2 fruit fly cellular contexts compared by ENCODE assay signal in genomic region chr3R:16573483-16574145, dm6.
TF ChIP-seq lines count a peak whose summit lies in the region.

Gene CG14903 (minus strand): TSS chr3R:16573752.

TF ChIP-seq in whole organism, embryonic, 481 proteins besides CTCF, POLR2A, EP300 and RAD21 (continued from another document and continues in another):
- TF ChIP-seq Atf6 (GFP tag; IDR thresholded peaks at IDR 0.05; lab: Robert Waterston, UW) (no peak), danr (GFP tag; IDR thresholded peaks at IDR 0.05; lab: Robert Waterston, UW) (no peak), CG7271 (tag; optimal IDR thresholded peaks at IDR 0.05; lab: Kevin White, UChicago) (no peak), zen (tag; optimal IDR thresholded peaks at IDR 0.05; lab: Kevin White, UChicago) (peak; percentile 82), Doc2 (GFP tag; IDR thresholded peaks at IDR 0.05; lab: Robert Waterston, UW) (no peak), CG11504 (tag; optimal IDR thresholded peaks at IDR 0.05; lab: Kevin White, UChicago) (peak; percentile 59), phol (tag; optimal IDR thresholded peaks at IDR 0.05; lab: Kevin White, UChicago) (peak; percentile 71), CG13894 (tag; optimal IDR thresholded peaks at IDR 0.05; lab: Kevin White, UChicago) (no peak), Sry-δ (GFP tag; optimal IDR thresholded peaks at IDR 0.05; lab: Kevin White, UChicago) (peak; percentile 85), Vsx1 (GFP tag; optimal IDR thresholded peaks at IDR 0.05; lab: Kevin White, UChicago) (no peak), Sin3A (optimal IDR thresholded peaks at IDR 0.05; lab: Kevin White, UChicago) (no peak), eve (GFP tag; optimal IDR thresholded peaks at IDR 0.05; lab: Kevin White, UChicago) (no peak), kah (GFP tag; optimal IDR thresholded peaks at IDR 0.05; lab: Kevin White, UChicago) (no peak), crc (GFP tag; optimal IDR thresholded peaks at IDR 0.05; lab: Kevin White, UChicago) (no peak), Bteb2 (GFP tag; optimal IDR thresholded peaks at IDR 0.05; lab: Kevin White, UChicago) (no peak), CG32767 (GFP tag; IDR thresholded peaks at IDR 0.05; lab: Robert Waterston, UW) (no peak), CG9797 (GFP tag; optimal IDR thresholded peaks at IDR 0.05; lab: Kevin White, UChicago) (peak; percentile 15), CG14860 (GFP tag; IDR thresholded peaks at IDR 0.05; lab: Robert Waterston, UW; ENCODE audit: partially characterized antibody) (peak; percentile 53; the same call in 2 of the 3 replicates), HLH3B (GFP tag; IDR thresholded peaks at IDR 0.05; lab: Robert Waterston, UW) (peak; percentile 49; the same call in 1 of the 2 replicates), Six4 (GFP tag; optimal IDR thresholded peaks at IDR 0.05; lab: Kevin White, UChicago) (no peak), CG8478 (optimal IDR thresholded peaks at IDR 0.05; lab: Kevin White, UChicago) (peak; percentile 23), CG34224 (GFP tag; IDR thresholded peaks at IDR 0.05; lab: Robert Waterston, UW; ENCODE audit: partially characterized antibody) (0 out of 3 replicates have a peak, but pooled peaks have one; percentile 33), Dfd (GFP tag; optimal IDR thresholded peaks at IDR 0.05; lab: Kevin White, UChicago) (no peak), wek (GFP tag; optimal IDR thresholded peaks at IDR 0.05; lab: Kevin White, UChicago) (peak; percentile 64), CG12219 (GFP tag; optimal IDR thresholded peaks at IDR 0.05; lab: Kevin White, UChicago) (no peak), nom (GFP tag; optimal IDR thresholded peaks at IDR 0.05; lab: Kevin White, UChicago) (no peak), CG18619 (GFP tag; optimal IDR thresholded peaks at IDR 0.05; lab: Kevin White, UChicago) (peak; percentile 3), Dll (GFP tag; IDR thresholded peaks at IDR 0.05; lab: Robert Waterston, UW; ENCODE audit: partially characterized antibody) (peak; percentile 81), onecut (GFP tag; IDR thresholded peaks at IDR 0.05; lab: Robert Waterston, UW) (no peak), wor (GFP tag; IDR thresholded peaks at IDR 0.05; lab: Robert Waterston, UW) (no peak), bigmax (GFP tag; optimal IDR thresholded peaks at IDR 0.05; lab: Kevin White, UChicago) (no peak), ttk (GFP tag; IDR thresholded peaks at IDR 0.05; lab: Robert Waterston, UW) (no peak; the same call in 1 of the 2 replicates), CHES-1-like (GFP tag; optimal IDR thresholded peaks at IDR 0.05; lab: Kevin White, UChicago) (peak; percentile 40), pfk (GFP tag; optimal IDR thresholded peaks at IDR 0.05; lab: Kevin White, UChicago) (no peak), HLH54F (GFP tag; optimal IDR thresholded peaks at IDR 0.05; lab: Kevin White, UChicago) (peak; percentile 20), CG31224 (GFP tag; IDR thresholded peaks at IDR 0.05; lab: Robert Waterston, UW) (no peak), CG9932 (GFP tag; IDR thresholded peaks at IDR 0.05; lab: Robert Waterston, UW) (peak; percentile 67), chm (GFP tag; IDR thresholded peaks at IDR 0.05; lab: Robert Waterston, UW) (peak; percentile 15; the same call in 1 of the 2 replicates), az2 (GFP tag; optimal IDR thresholded peaks at IDR 0.05; lab: Kevin White, UChicago) (peak; percentile 0), Hmx (GFP tag; optimal IDR thresholded peaks at IDR 0.05; lab: Kevin White, UChicago) (no peak), Ptx1 (GFP tag; IDR thresholded peaks at IDR 0.05; lab: Robert Waterston, UW) (peak; percentile 20; the same call in 1 of the 2 replicates), Hmr (GFP tag; optimal IDR thresholded peaks at IDR 0.05; lab: Kevin White, UChicago) (peak; percentile 31), BEAF-32 (GFP tag; optimal IDR thresholded peaks at IDR 0.05; lab: Kevin White, UChicago) (peak; percentile 85), Bgb (GFP tag; IDR thresholded peaks at IDR 0.05; lab: Robert Waterston, UW; ENCODE audit: partially characterized antibody) (peak; percentile 78), Jarid2 (GFP tag; optimal IDR thresholded peaks at IDR 0.05; lab: Kevin White, UChicago) (peak; percentile 47), CG1647 (GFP tag; optimal IDR thresholded peaks at IDR 0.05; lab: Kevin White, UChicago) (no peak), HLHmδ (GFP tag; optimal IDR thresholded peaks at IDR 0.05; lab: Kevin White, UChicago) (no peak), Lhr (GFP tag; optimal IDR thresholded peaks at IDR 0.05; lab: Kevin White, UChicago) (peak; percentile 72), CG33213 (GFP tag; optimal IDR thresholded peaks at IDR 0.05; lab: Kevin White, UChicago) (peak; percentile 30), MTF-1 (GFP tag; optimal IDR thresholded peaks at IDR 0.05; lab: Kevin White, UChicago; ENCODE audit: borderline replicate concordance) (no peak), stwl (tag; optimal IDR thresholded peaks at IDR 0.05; lab: Kevin White, UChicago) (peak; percentile 89), CG2116 (GFP tag; optimal IDR thresholded peaks at IDR 0.05; lab: Kevin White, UChicago) (peak; percentile 48), Adf1 (GFP tag; IDR thresholded peaks at IDR 0.05; lab: Robert Waterston, UW) (no peak), gce (GFP tag; IDR thresholded peaks at IDR 0.05; lab: Robert Waterston, UW) (no peak), CG34422 (GFP tag; IDR thresholded peaks at IDR 0.05; lab: Robert Waterston, UW) (no peak), luna (GFP tag; optimal IDR thresholded peaks at IDR 0.05; lab: Kevin White, UChicago) (no peak), CG2712 (tag; optimal IDR thresholded peaks at IDR 0.05; lab: Kevin White, UChicago) (peak; percentile 45), Fer2 (tag; optimal IDR thresholded peaks at IDR 0.05; lab: Kevin White, UChicago) (no peak), CG34376 (GFP tag; optimal IDR thresholded peaks at IDR 0.05; lab: Kevin White, UChicago) (no peak), CG31388 (GFP tag; optimal IDR thresholded peaks at IDR 0.05; lab: Kevin White, UChicago) (no peak), pzg (GFP tag; optimal IDR thresholded peaks at IDR 0.05; lab: Kevin White, UChicago) (peak; percentile 60), CG6689 (GFP tag; IDR thresholded peaks at IDR 0.05; lab: Robert Waterston, UW) (no peak), CG2199 (GFP tag; IDR thresholded peaks at IDR 0.05; lab: Robert Waterston, UW) (peak; percentile 85), cg (GFP tag; optimal IDR thresholded peaks at IDR 0.05; lab: Kevin White, UChicago) (no peak), CG5953 (GFP tag; IDR thresholded peaks at IDR 0.05; lab: Robert Waterston, UW) (no peak), CG16779 (GFP tag; IDR thresholded peaks at IDR 0.05; lab: Robert Waterston, UW) (no peak), Hand (GFP tag; optimal IDR thresholded peaks at IDR 0.05; lab: Kevin White, UChicago) (no peak)

TF ChIP-seq in whole organism, prepupa, 60 proteins besides CTCF, POLR2A, EP300 and RAD21 (continued from another document):
- no peak for TF ChIP-seq fd85E (GFP tag; optimal IDR thresholded peaks at IDR 0.05; lab: Kevin White, UChicago)
- TF ChIP-seq eg (GFP tag; IDR thresholded peaks at IDR 0.05; lab: Robert Waterston, UW) = no peak
- no peak for TF ChIP-seq CG3919 (GFP tag; optimal IDR thresholded peaks at IDR 0.05; lab: Kevin White, UChicago)
- TF ChIP-seq CG32006 (GFP tag; optimal IDR thresholded peaks at IDR 0.05; lab: Kevin White, UChicago) = no peak
- no peak for TF ChIP-seq CG3032 (tag; optimal IDR thresholded peaks at IDR 0.05; lab: Kevin White, UChicago)
- no peak for TF ChIP-seq CG6276 (GFP tag; optimal IDR thresholded peaks at IDR 0.05; lab: Kevin White, UChicago)
- TF ChIP-seq Gug (GFP tag; IDR thresholded peaks at IDR 0.05; lab: Robert Waterston, UW) = no peak
- TF ChIP-seq Eip93F (GFP tag; optimal IDR thresholded peaks at IDR 0.05; lab: Kevin White, UChicago) = no peak
- TF ChIP-seq CG10631 (GFP tag; optimal IDR thresholded peaks at IDR 0.05; lab: Kevin White, UChicago) = peak; percentile 2
- TF ChIP-seq Smox (GFP tag; optimal IDR thresholded peaks at IDR 0.05; lab: Kevin White, UChicago) = peak; percentile 8
- peak; percentile 42 for TF ChIP-seq cyc (GFP tag; optimal IDR thresholded peaks at IDR 0.05; lab: Kevin White, UChicago)
- no peak for TF ChIP-seq CG15336 (GFP tag; IDR thresholded peaks at IDR 0.05; lab: Robert Waterston, UW)
- no peak for TF ChIP-seq Met (GFP tag; optimal IDR thresholded peaks at IDR 0.05; lab: Kevin White, UChicago)
- TF ChIP-seq CG11294 (GFP tag; IDR thresholded peaks at IDR 0.05; lab: Robert Waterston, UW) = no peak
